Fruit fly (Drosophila melanogaster) whole organism, embryonic: ENCODE results near the gene ihog.

Experiments
- BtbVII ChIP-seq: fragments of 200-800 bp; sonication (Bioruptor generic); optimal IDR thresholded peaks from 3 replicates; lab custom pipeline; 2017; ENCODE audit warnings: missing biosample characterization, mild to moderate bottlenecking, missing genetic modification characterization
- CG11085 ChIP-seq: fragments of 200-800 bp; sonication (Bioruptor generic); IDR thresholded peaks from 2 replicates; pipeline ENCODE4 v1.3.6; 2022; ENCODE audit warnings: missing biosample characterization, missing genetic modification characterization
- CG13123 ChIP-seq: fragments of 200-800 bp; sonication (Bioruptor generic); optimal IDR thresholded peaks from 2 replicates; lab custom pipeline; 2016; ENCODE audit warnings: missing biosample characterization, missing genetic modification characterization
- CG14667 ChIP-seq: fragments of 200-800 bp; sonication (Bioruptor generic); IDR thresholded peaks from 2 replicates; pipeline ENCODE4 v1.3.6; 2022; ENCODE audit warnings: missing biosample characterization, missing genetic modification characterization
- CG15073 ChIP-seq: fragments of 200-800 bp; sonication (Bioruptor generic); optimal IDR thresholded peaks from 2 replicates; lab custom pipeline; 2016; ENCODE audit warnings: missing biosample characterization, missing genetic modification characterization
- CG2712 ChIP-seq: fragments of 200-800 bp; optimal IDR thresholded peaks from 3 replicates; lab custom pipeline; 2019; ENCODE audit warnings: missing biosample characterization, mild to moderate bottlenecking, missing genetic modification characterization, moderate library complexity
- CG30020 ChIP-seq: fragments of 200-800 bp; optimal IDR thresholded peaks from 2 replicates; lab custom pipeline; 2019; ENCODE audit warnings: missing biosample characterization, mild to moderate bottlenecking, missing genetic modification characterization, moderate library complexity
- CG31224 ChIP-seq: fragments of 200-800 bp; sonication (Bioruptor generic); IDR thresholded peaks from 2 replicates; pipeline ENCODE4 v1.3.6; 2022; ENCODE audit warnings: missing biosample characterization, missing genetic modification characterization
- CG31388 ChIP-seq: fragments of 200-800 bp; sonication (Bioruptor generic); optimal IDR thresholded peaks from 2 replicates; lab custom pipeline; 2016; ENCODE audit warnings: missing biosample characterization, missing genetic modification characterization
- CG3163 ChIP-seq: fragments of 200-800 bp; sonication (Bioruptor generic); optimal IDR thresholded peaks from 3 replicates; lab custom pipeline; 2016; ENCODE audit warnings: missing biosample characterization, missing genetic modification characterization
- CG3407 ChIP-seq: fragments of 200-800 bp; sonication (Bioruptor generic); optimal IDR thresholded peaks from 2 replicates; lab custom pipeline; 2018; ENCODE audit warnings: missing biosample characterization, mild to moderate bottlenecking, missing genetic modification characterization
- CG43689 ChIP-seq: fragments of 200-800 bp; sonication (Bioruptor generic); IDR thresholded peaks from 2 replicates; pipeline ENCODE4 v1.3.6; 2022; ENCODE audit warnings: missing biosample characterization, missing genetic modification characterization
- CG4617 ChIP-seq: fragments of 200-800 bp; sonication (Bioruptor generic); optimal IDR thresholded peaks from 3 replicates; lab custom pipeline; 2016; ENCODE audit warnings: missing biosample characterization, missing genetic modification characterization, borderline replicate concordance
- CG7786 ChIP-seq: fragments of 200-800 bp; sonication (Bioruptor generic); optimal IDR thresholded peaks from 2 replicates; lab custom pipeline; 2016; ENCODE audit warnings: missing biosample characterization, missing genetic modification characterization
- CG7928 ChIP-seq: fragments of 200-800 bp; sonication (Bioruptor generic); optimal IDR thresholded peaks from 2 replicates; lab custom pipeline; 2017; ENCODE audit warnings: missing biosample characterization, mild to moderate bottlenecking, missing genetic modification characterization
- CoRest ChIP-seq: fragments of 200-800 bp; sonication (Bioruptor generic); optimal IDR thresholded peaks from 3 replicates; lab custom pipeline; 2018; ENCODE audit warnings: missing biosample characterization, mild to moderate bottlenecking, missing genetic modification characterization, moderate library complexity
- Dbx ChIP-seq: fragments of 200-800 bp; sonication (Bioruptor generic); IDR thresholded peaks from 3 replicates; pipeline ENCODE4 v1.3.6; 2022; ENCODE audit warnings: missing biosample characterization, missing genetic modification characterization
- Dll ChIP-seq: fragments of 200-800 bp; sonication (Bioruptor generic); IDR thresholded peaks from 4 replicates; pipeline ENCODE4 v1.3.6; 2022; ENCODE audit warnings: missing biosample characterization, missing genetic modification characterization; ENCODE audit not compliant: partially characterized antibody
- Gug ChIP-seq: fragments of 200-800 bp; sonication (Bioruptor generic); IDR thresholded peaks from 4 replicates; pipeline ENCODE4 v1.3.6; 2022; ENCODE audit warnings: missing biosample characterization, missing genetic modification characterization
- HLH4C ChIP-seq: fragments of 200-800 bp; sonication (Bioruptor generic); IDR thresholded peaks from 3 replicates; pipeline ENCODE4 v1.3.6; 2022; ENCODE audit warnings: missing biosample characterization, missing genetic modification characterization; ENCODE audit not compliant: partially characterized antibody
- Hand ChIP-seq: fragments of 200-800 bp; sonication (Bioruptor generic); optimal IDR thresholded peaks from 2 replicates; lab custom pipeline; 2017; ENCODE audit warnings: mild to moderate bottlenecking, missing biosample characterization, missing genetic modification reagents, missing genetic modification characterization
- Lim3 ChIP-seq: fragments of 200-800 bp; sonication (Bioruptor generic); IDR thresholded peaks from 2 replicates; pipeline ENCODE4 v1.3.6; 2022; ENCODE audit warnings: missing biosample characterization, missing genetic modification characterization
- MBD-R2 ChIP-seq: fragments of 200-800 bp; sonication (Bioruptor generic); IDR thresholded peaks from 2 replicates; pipeline ENCODE4 v1.3.6; 2022; ENCODE audit warnings: missing biosample characterization, missing genetic modification characterization
- Myb ChIP-seq: fragments of 200-800 bp; sonication (Bioruptor generic); optimal IDR thresholded peaks from 2 replicates; lab custom pipeline; 2016; ENCODE audit warnings: missing biosample characterization, missing genetic modification characterization
- Oli ChIP-seq: fragments of 200-800 bp; sonication (Bioruptor generic); optimal IDR thresholded peaks from 2 replicates; lab custom pipeline; 2018; ENCODE audit warnings: missing biosample characterization, mild to moderate bottlenecking, missing genetic modification characterization, moderate library complexity
- Rfx ChIP-seq: fragments of 200-800 bp; sonication (Bioruptor generic); IDR thresholded peaks from 2 replicates; pipeline ENCODE4 v1.3.6; 2022; ENCODE audit warnings: missing biosample characterization, missing genetic modification characterization
- Side ChIP-seq: fragments of 200-800 bp; sonication (Bioruptor generic); optimal IDR thresholded peaks from 2 replicates; lab custom pipeline; 2016; ENCODE audit warnings: missing biosample characterization, missing genetic modification characterization
- Sox100B ChIP-seq: fragments of 200-800 bp; sonication (Bioruptor generic); optimal IDR thresholded peaks from 3 replicates; lab custom pipeline; 2018; ENCODE audit warnings: missing biosample characterization, mild to moderate bottlenecking, missing genetic modification characterization
- Spps ChIP-seq: fragments of 200-800 bp; sonication (Bioruptor generic); optimal IDR thresholded peaks from 2 replicates; lab custom pipeline; 2018; ENCODE audit warnings: missing biosample characterization, mild to moderate bottlenecking, missing genetic modification characterization
- bowl ChIP-seq: fragments of 200-800 bp; sonication (Bioruptor generic); IDR thresholded peaks from 2 replicates; pipeline ENCODE4 v1.3.6; 2022; ENCODE audit warnings: missing biosample characterization, missing genetic modification characterization
- crol ChIP-seq: fragments of 200-800 bp; sonication (Bioruptor generic); IDR thresholded peaks from 2 replicates; pipeline ENCODE4 v1.3.6; 2022; ENCODE audit warnings: missing biosample characterization, missing genetic modification characterization
- disco-r ChIP-seq: fragments of 200-800 bp; sonication (Bioruptor generic); optimal IDR thresholded peaks from 2 replicates; lab custom pipeline; 2016; ENCODE audit warnings: missing biosample characterization, missing genetic modification characterization
- fd96Cb ChIP-seq: fragments of 200-800 bp; sonication (Bioruptor generic); optimal IDR thresholded peaks from 2 replicates; lab custom pipeline; 2018; ENCODE audit warnings: missing biosample characterization, mild to moderate bottlenecking, missing genetic modification characterization, moderate library complexity
- fru ChIP-seq: fragments of >200 bp; optimal IDR thresholded peaks from 2 replicates; lab custom pipeline; 2017
- grn ChIP-seq: fragments of 200-800 bp; sonication (Bioruptor generic); optimal IDR thresholded peaks from 3 replicates; lab custom pipeline; 2017; ENCODE audit warnings: missing biosample characterization, missing genetic modification characterization
- hth ChIP-seq: fragments of >200 bp; optimal IDR thresholded peaks from 2 replicates; lab custom pipeline; 2017; ENCODE audit warnings: inconsistent platforms
- jumu ChIP-seq: fragments of 200-800 bp; sonication (Bioruptor generic); optimal IDR thresholded peaks from 3 replicates; lab custom pipeline; 2016; ENCODE audit warnings: missing biosample characterization, missing genetic modification characterization
- klu ChIP-seq: fragments of 200-800 bp; sonication (Bioruptor generic); IDR thresholded peaks from 2 replicates; pipeline ENCODE4 v1.3.6; 2022; ENCODE audit warnings: missing biosample characterization, missing genetic modification characterization
- kni ChIP-seq: fragments of 200-800 bp; sonication (Bioruptor generic); optimal IDR thresholded peaks from 3 replicates; lab custom pipeline; 2017; ENCODE audit warnings: mild to moderate bottlenecking, missing biosample characterization, missing genetic modification reagents, missing genetic modification characterization
- nerfin-1 ChIP-seq: fragments of 200-800 bp; sonication (Bioruptor generic); optimal IDR thresholded peaks from 3 replicates; lab custom pipeline; 2019; ENCODE audit warnings: missing biosample characterization, mild to moderate bottlenecking, missing genetic modification characterization, moderate library complexity
- pb ChIP-seq: fragments of 200-800 bp; sonication (Bioruptor generic); optimal IDR thresholded peaks from 3 replicates; lab custom pipeline; 2016; ENCODE audit warnings: missing biosample characterization, missing genetic modification characterization
- pho ChIP-seq: fragments of 200-800 bp; sonication (Bioruptor generic); optimal IDR thresholded peaks from 2 replicates; lab custom pipeline; 2016; ENCODE audit warnings: missing biosample characterization, missing genetic modification characterization
- rib ChIP-seq: fragments of 200-800 bp; sonication (Bioruptor generic); IDR thresholded peaks from 2 replicates; pipeline ENCODE4 v1.3.6; 2022; ENCODE audit warnings: missing biosample characterization, missing genetic modification characterization
- row ChIP-seq: fragments of 200-800 bp; sonication (Bioruptor generic); IDR thresholded peaks from 3 replicates; pipeline ENCODE4 v1.3.6; 2022; ENCODE audit warnings: missing biosample characterization, missing genetic modification characterization
- sc ChIP-seq, 3 experiments: fragments of >200 bp in 2 of 3; fragments of 200-800 bp in 1 of 3; sonication (Bioruptor generic) in 1 of 3; optimal IDR thresholded peaks; 2 replicates in 2 of 3; 3 replicates in 1 of 3; lab custom pipeline; 2017; ENCODE audit warnings: mild to moderate bottlenecking in 1 of 3, missing biosample characterization in 1 of 3, missing genetic modification characterization in 1 of 3, missing genetic modification reagents in 1 of 3
- schlank ChIP-seq: fragments of 200-800 bp; sonication (Bioruptor generic); optimal IDR thresholded peaks from 2 replicates; lab custom pipeline; 2018; ENCODE audit warnings: missing biosample characterization, mild to moderate bottlenecking, missing genetic modification characterization
- sim ChIP-seq: fragments of 200-800 bp; sonication (Bioruptor generic); IDR thresholded peaks from 2 replicates; pipeline ENCODE4 v1.3.6; 2022; ENCODE audit warnings: missing biosample characterization, missing genetic modification characterization
- tgo ChIP-seq: fragments of 200-800 bp; sonication (Bioruptor generic); IDR thresholded peaks from 3 replicates; pipeline ENCODE4 v1.3.6; 2022; ENCODE audit warnings: missing biosample characterization, missing genetic modification characterization
- twi ChIP-seq: fragments of 200-800 bp; optimal IDR thresholded peaks from 2 replicates; lab custom pipeline; 2019; ENCODE audit warnings: missing biosample characterization, mild to moderate bottlenecking, missing genetic modification characterization, moderate library complexity
- tx ChIP-seq: fragments of 200-800 bp; sonication (Bioruptor generic); optimal IDR thresholded peaks from 2 replicates; lab custom pipeline; 2016; ENCODE audit warnings: missing biosample characterization, missing genetic modification characterization
- zen ChIP-seq: fragments of 200-800 bp; sonication (Bioruptor generic); optimal IDR thresholded peaks from 3 replicates; lab custom pipeline; 2018; ENCODE audit warnings: missing biosample characterization, mild to moderate bottlenecking, missing genetic modification characterization, moderate library complexity

Gene ihog

DNA sequence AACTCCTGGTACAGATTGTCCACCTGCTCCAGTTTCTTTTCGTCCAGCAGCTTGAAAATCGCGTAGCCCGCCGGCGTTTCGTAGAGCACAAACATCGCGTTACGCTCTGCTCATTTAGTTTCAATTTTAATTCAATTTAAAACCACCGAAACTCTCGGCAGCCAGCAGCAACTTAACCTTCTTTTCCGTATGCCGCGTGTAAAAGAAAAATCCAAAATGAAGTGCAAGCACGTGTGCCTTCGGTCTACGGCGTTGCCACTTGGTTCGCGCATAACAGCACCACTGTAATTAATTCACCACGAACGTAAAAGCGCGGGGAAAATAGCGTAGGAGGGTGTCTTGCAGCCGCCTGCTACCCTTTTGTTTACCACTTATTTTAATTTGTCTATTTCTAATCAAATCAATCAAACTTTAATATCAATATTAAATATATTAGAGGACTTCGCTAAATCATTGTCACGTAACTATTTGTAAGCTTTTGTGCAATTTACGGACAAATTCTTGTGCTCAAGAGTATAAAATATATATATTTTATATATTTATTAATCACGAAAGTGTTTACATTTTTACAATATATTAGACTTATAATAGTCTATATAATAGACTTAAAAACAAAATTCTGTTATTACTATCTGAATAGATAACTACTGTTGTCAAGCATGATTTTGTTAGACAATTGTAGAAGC, 29.9 kb downstream of the ihog start, which contains the start of gene nop5 (continued):
- TF ChIP-seq nerfin-1 (tag; lab: Kevin White, UChicago) (peak; percentile 72), jumu (no peak), tx (no peak), twi (tag; lab: Kevin White, UChicago) (peak; percentile 24), BtbVII (GFP tag; lab: Kevin White, UChicago) (peak; percentile 57), Dbx (GFP tag; lab: Robert Waterston, UW) (no peak), CG2712 (tag; lab: Kevin White, UChicago) (peak; percentile 83), CG7928 (GFP tag; lab: Kevin White, UChicago) (no peak), disco-r (no peak), bowl (GFP tag; lab: Robert Waterston, UW) (no peak), Side (GFP tag; lab: Kevin White, UChicago) (no peak), CG3407 (GFP tag; lab: Kevin White, UChicago) (no peak), rib (GFP tag; lab: Robert Waterston, UW) (no peak), CG15073 (no peak), tgo (GFP tag; lab: Robert Waterston, UW) (no peak; the same call in 2 of the 3 replicates), Dll (no peak), Spps (tag; lab: Kevin White, UChicago) (no peak), Lim3 (GFP tag; lab: Robert Waterston, UW) (no peak), fd96Cb (tag; lab: Kevin White, UChicago) (peak; percentile 52), Sox100B (GFP tag; lab: Kevin White, UChicago) (no peak), HLH4C (GFP tag; lab: Robert Waterston, UW) (peak; percentile 28; the same call in 1 of the 3 replicates), grn (GFP tag; lab: Kevin White, UChicago) (no peak), kni (GFP tag; lab: Kevin White, UChicago) (no peak), CG11085 (no peak), CG31224 (GFP tag; lab: Robert Waterston, UW) (no peak), CG3163 (GFP tag; lab: Kevin White, UChicago) (no peak), Myb (GFP tag; lab: Kevin White, UChicago) (no peak), row (GFP tag; lab: Robert Waterston, UW) (peak; percentile 95), Gug (GFP tag; lab: Robert Waterston, UW) (no peak), pb (GFP tag; lab: Kevin White, UChicago) (no peak), Oli (tag; lab: Kevin White, UChicago) (no peak), schlank (tag; lab: Kevin White, UChicago) (no peak), zen (tag; lab: Kevin White, UChicago) (peak; percentile 20), Hand (GFP tag; lab: Kevin White, UChicago) (peak; percentile 56), fru (lab: Kevin White, UChicago) (no peak), pho (no peak), CoRest (tag; lab: Kevin White, UChicago) (peak; percentile 86), CG14667 (GFP tag; lab: Robert Waterston, UW) (no peak), CG43689 (no peak), CG31388 (GFP tag; lab: Kevin White, UChicago) (no peak), sc (optimal IDR thresholded peaks at IDR 0.05; lab: Kevin White, UChicago) (no peak), sc (GFP tag; optimal IDR thresholded peaks at IDR 0.05; lab: Kevin White, UChicago) (no peak), Rfx (peak; percentile 43; the same call in 1 of the 2 replicates), CG30020 (tag; lab: Kevin White, UChicago) (peak; percentile 50), CG4617 (GFP tag; lab: Kevin White, UChicago) (no peak), CG13123 (GFP tag; lab: Kevin White, UChicago) (peak; percentile 18), CG7786 (GFP tag; lab: Kevin White, UChicago) (no peak), sim (no peak), klu (GFP tag; lab: Robert Waterston, UW) (no peak), hth (lab: Kevin White, UChicago) (no peak), MBD-R2 (0 out of 2 replicates have a peak, but pooled peaks have one; percentile 7), crol (GFP tag; lab: Robert Waterston, UW) (no peak)
